Worm (Caenorhabditis elegans): Measurements from ENCODE around the gene F52E1.3.

DNA sequence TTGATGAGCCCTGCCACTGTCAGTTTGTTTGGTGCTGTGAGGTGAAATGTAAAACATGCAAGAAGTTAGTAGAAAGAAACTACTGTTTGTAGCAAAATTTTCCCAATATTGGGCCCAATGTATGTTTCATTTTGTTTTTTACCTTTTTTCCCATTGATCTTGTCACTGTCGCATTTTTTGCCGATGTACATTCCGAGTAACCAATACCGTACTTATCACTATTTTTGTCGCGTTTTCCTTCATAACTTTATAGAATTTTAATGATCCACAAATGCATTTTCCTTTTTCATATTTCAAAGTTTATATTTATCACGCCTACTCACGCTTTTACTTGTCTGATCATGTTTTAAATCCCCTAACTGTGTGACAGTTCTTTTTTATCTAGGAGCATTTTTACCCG, 36.8 kb upstream of the F52E1.3 start:
- TF ChIP-seq B0310.2 (tag; optimal IDR thresholded peaks at IDR 0.05) (no peak), tbx-37 (GFP tag; conservative IDR thresholded peaks at IDR 0.05) (no peak), flt-1 (GFP tag; IDR thresholded peaks at IDR 0.05) (no peak), hnd-1 (tag; optimal IDR thresholded peaks at IDR 0.05) (no peak), ama-1 (optimal IDR thresholded peaks at IDR 0.05) (no peak), F13C5.2 (tag; optimal IDR thresholded peaks at IDR 0.05) (no peak), sea-1 (GFP tag; conservative IDR thresholded peaks at IDR 0.05) (no peak), tra-4 (tag; optimal IDR thresholded peaks at IDR 0.05) (no peak)

Data from whole organism, early embryonic.